Fruit fly (Drosophila melanogaster): ENCODE results near the gene Ork1.

Gene Ork1

DNA sequence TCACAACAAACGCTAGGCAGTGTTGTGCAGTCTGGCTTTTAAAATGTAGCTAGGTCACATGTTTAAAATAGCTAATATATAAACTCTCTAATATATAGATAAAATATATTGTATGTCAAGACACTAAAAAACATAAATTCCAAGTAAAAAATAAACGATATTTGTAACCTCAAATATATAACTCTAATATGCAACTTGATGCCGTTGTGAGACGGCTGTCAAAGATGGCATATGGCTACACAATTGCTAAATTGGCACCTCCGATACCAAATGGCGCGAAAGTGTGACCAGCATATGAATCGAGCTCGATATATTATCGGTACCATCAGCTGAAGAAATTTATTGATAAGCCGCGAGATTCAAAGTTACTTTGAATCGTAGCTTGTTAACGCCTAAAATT, 8.2 kb upstream of the Ork1 start, which contains the start of gene CG1582 (continued):
- TF ChIP-seq CG2199 (GFP tag; IDR thresholded peaks at IDR 0.05) (no peak), Asciz (GFP tag; optimal IDR thresholded peaks at IDR 0.05) (no peak), CG4707 (GFP tag; optimal IDR thresholded peaks at IDR 0.05) (no peak), Nf-YC (tag; optimal IDR thresholded peaks at IDR 0.05) (no peak), CG6854 (GFP tag; optimal IDR thresholded peaks at IDR 0.05) (no peak), CG7987 (GFP tag; optimal IDR thresholded peaks at IDR 0.05) (no peak), tll (GFP tag; optimal IDR thresholded peaks at IDR 0.05) (peak; percentile 22 to 45), E2f2 (GFP tag; IDR thresholded peaks at IDR 0.05) (peak; percentile 83), CG12071 (GFP tag; optimal IDR thresholded peaks at IDR 0.05) (no peak), fd102C (GFP tag; optimal IDR thresholded peaks at IDR 0.05) (no peak), abd-A (tag; optimal IDR thresholded peaks at IDR 0.05) (no peak), Lim3 (GFP tag; IDR thresholded peaks at IDR 0.05) (no peak), dmrt11E (tag; optimal IDR thresholded peaks at IDR 0.05) (peak; percentile 21), Spps (tag; optimal IDR thresholded peaks at IDR 0.05) (no peak), exex (tag; optimal IDR thresholded peaks at IDR 0.05) (no peak), Dad (GFP tag; optimal IDR thresholded peaks at IDR 0.05) (no peak), Opbp (GFP tag; IDR thresholded peaks at IDR 0.05; ENCODE audit: partially characterized antibody) (no peak), E2f1 (GFP tag; IDR thresholded peaks at IDR 0.05) (no peak), CG9727 (GFP tag; optimal IDR thresholded peaks at IDR 0.05) (no peak), HLH54F (GFP tag; optimal IDR thresholded peaks at IDR 0.05) (no peak), chm (GFP tag; IDR thresholded peaks at IDR 0.05) (no peak), Rfx (GFP tag; IDR thresholded peaks at IDR 0.05) (peak; percentile 52; the same call in 1 of the 2 replicates), CG1233 (GFP tag; optimal IDR thresholded peaks at IDR 0.05) (no peak), Usf (GFP tag; optimal IDR thresholded peaks at IDR 0.05) (no peak), ci (GFP tag; IDR thresholded peaks at IDR 0.05) (no peak), D19B (GFP tag; optimal IDR thresholded peaks at IDR 0.05) (no peak), wor (GFP tag; IDR thresholded peaks at IDR 0.05) (no peak), slp2 (GFP tag; optimal IDR thresholded peaks at IDR 0.05) (no peak), CG18011 (GFP tag; optimal IDR thresholded peaks at IDR 0.05) (no peak), CG31388 (GFP tag; optimal IDR thresholded peaks at IDR 0.05) (no peak), pnt (GFP tag; optimal IDR thresholded peaks at IDR 0.05) (no peak), shn (GFP tag; optimal IDR thresholded peaks at IDR 0.05) (no peak), CG1832 (GFP tag; optimal IDR thresholded peaks at IDR 0.05) (no peak), psq (GFP tag; optimal IDR thresholded peaks at IDR 0.05) (no peak), crol (GFP tag; IDR thresholded peaks at IDR 0.05) (no peak), CrebB (tag; optimal IDR thresholded peaks at IDR 0.05) (no peak), gt (GFP tag; IDR thresholded peaks at IDR 0.05) (no peak), CG30020 (tag; optimal IDR thresholded peaks at IDR 0.05) (peak; percentile 32), CG4360 (GFP tag; IDR thresholded peaks at IDR 0.05) (no peak), CG10565 (GFP tag; optimal IDR thresholded peaks at IDR 0.05) (no peak), Oli (tag; optimal IDR thresholded peaks at IDR 0.05) (peak; percentile 14), eyg (GFP tag; optimal IDR thresholded peaks at IDR 0.05) (no peak), Doc3 (GFP tag; IDR thresholded peaks at IDR 0.05; ENCODE audit: partially characterized antibody) (no peak), trem (tag; optimal IDR thresholded peaks at IDR 0.05) (peak; percentile 59), CG15479 (GFP tag; optimal IDR thresholded peaks at IDR 0.05) (no peak), CkIIα-i1 (GFP tag; IDR thresholded peaks at IDR 0.05) (no peak), dm (GFP tag; optimal IDR thresholded peaks at IDR 0.05) (no peak), esg (GFP tag; conservative IDR thresholded peaks at IDR 0.05) (no peak), ase (GFP tag; IDR thresholded peaks at IDR 0.05) (no peak), run (tag; optimal IDR thresholded peaks at IDR 0.05) (no peak), bcd (GFP tag; optimal IDR thresholded peaks at IDR 0.05) (peak; percentile 24), CG42726 (GFP tag; IDR thresholded peaks at IDR 0.05; ENCODE audit: partially characterized antibody) (no peak)

All from whole organism, embryonic.